Worm (Caenorhabditis elegans): ENCODE data around the gene ttr-31.
A peak's percentile ranks its signal among the peaks of the same experiment; 100 is the strongest.

The ttr-31 gene

DNA sequence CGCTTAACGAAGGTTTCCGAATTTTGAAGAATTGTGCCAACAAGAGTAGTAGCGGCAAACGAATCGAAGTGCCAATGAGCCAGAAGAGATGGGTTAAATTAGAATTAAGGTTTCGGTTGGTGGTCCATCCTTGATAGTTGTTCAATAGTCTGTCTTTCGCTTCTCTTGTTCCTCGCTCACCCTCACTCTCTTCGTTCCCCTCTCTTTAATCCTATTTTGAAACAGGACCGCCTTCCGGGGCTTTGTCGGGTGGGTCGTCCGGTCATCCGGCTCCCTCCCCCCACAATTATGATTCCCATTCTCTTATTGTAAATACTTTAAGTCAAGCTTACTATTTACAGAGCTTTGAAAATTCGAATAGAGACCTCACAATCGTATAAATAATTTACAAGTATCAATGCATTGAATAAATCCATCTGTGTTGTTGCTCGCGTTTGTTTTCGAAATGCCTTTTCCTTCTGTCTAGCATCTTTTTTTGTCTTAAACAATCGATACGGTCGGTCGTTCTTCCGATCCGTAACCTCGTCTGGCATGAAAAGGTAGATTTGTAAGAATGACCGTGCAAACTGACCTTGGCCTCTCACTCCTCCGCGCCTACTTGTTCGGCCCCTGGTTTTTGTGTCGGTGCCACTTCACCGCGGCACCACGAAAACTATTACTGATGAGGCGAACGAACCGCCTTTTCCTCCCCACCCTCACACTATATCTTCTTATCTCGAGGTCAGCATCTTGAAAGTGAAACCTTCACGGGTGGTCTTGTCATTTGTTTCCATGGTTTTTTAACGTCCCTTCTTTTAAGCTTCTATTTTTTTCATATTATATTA, 24.5 kb upstream of the ttr-31 start:
- TF ChIP-seq ztf-4 (tag; optimal IDR thresholded peaks at IDR 0.05): no peak
- TF ChIP-seq nhr-25 (tag; optimal IDR thresholded peaks at IDR 0.05): peak; percentile 12
- TF ChIP-seq blmp-1 (tag; optimal IDR thresholded peaks at IDR 0.05; ENCODE audit: insufficient read depth): peak; percentile 63
- TF ChIP-seq ceh-16 (tag; optimal IDR thresholded peaks at IDR 0.05): peak; percentile 64

DNA sequence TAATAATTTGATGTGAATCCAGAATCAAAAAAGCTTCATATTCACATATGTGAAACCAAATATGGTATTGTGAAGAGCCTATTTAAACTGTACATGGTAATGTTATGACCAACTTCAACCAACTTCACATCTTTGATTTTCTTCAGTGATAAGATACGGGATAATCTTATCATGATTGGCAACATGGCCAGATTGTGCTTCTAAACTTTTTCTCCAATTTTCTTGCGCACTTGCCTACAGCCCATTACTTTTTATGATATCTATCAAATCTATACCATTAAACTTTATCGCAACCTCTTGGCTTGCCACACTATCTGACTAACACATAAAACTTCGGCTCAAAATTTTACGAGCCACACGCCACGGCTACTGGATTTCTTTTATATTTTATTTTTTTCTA, 23.6 kb upstream of the ttr-31 start:
- TF ChIP-seq crh-2 (tag; optimal IDR thresholded peaks at IDR 0.05): no peak
- TF ChIP-seq nhr-12 (tag; optimal IDR thresholded peaks at IDR 0.05): no peak
- no peak for TF ChIP-seq lin-39 (tag; optimal IDR thresholded peaks at IDR 0.05)
- no peak for TF ChIP-seq snpc-4 (tag; optimal IDR thresholded peaks at IDR 0.05)
- TF ChIP-seq nhr-129 (tag; optimal IDR thresholded peaks at IDR 0.05): no peak
- TF ChIP-seq nhr-6 (tag; optimal IDR thresholded peaks at IDR 0.05): no peak

DNA sequence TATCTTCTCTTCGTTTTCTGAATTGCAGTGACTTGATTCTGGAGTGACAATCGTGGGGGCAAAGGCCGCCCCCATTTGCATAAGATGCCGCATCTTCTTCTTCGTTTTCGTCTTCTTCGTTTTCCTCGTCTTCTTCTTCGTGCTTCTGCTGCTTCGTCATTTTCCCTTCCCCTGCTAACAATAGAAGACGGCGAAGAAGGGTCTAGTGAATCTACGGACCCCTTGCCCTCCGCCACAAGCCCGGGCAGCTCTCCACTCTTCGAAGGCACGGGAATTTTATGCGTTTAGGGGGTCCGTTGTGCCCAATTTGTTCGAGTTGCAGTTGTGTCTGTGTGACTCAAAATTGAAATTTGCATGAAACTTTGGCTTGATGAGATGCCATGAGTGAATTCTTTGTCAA, 23.0 kb upstream of the ttr-31 start:
- TF ChIP-seq R02D3.7 (tag; optimal IDR thresholded peaks at IDR 0.05) (no peak), sma-3 (GFP tag; optimal IDR thresholded peaks at IDR 0.05) (no peak), gmeb-1 (tag; optimal IDR thresholded peaks at IDR 0.05) (no peak), nhr-129 (tag; optimal IDR thresholded peaks at IDR 0.05) (no peak), nhr-77 (tag; optimal IDR thresholded peaks at IDR 0.05) (no peak), lin-11 (tag; optimal IDR thresholded peaks at IDR 0.05) (no peak), mbf-1 (tag; optimal IDR thresholded peaks at IDR 0.05) (no peak), nhr-21 (tag; optimal IDR thresholded peaks at IDR 0.05) (no peak), mdl-1 (tag; optimal IDR thresholded peaks at IDR 0.05) (no peak), ztf-1 (GFP tag; conservative IDR thresholded peaks at IDR 0.05) (no peak), skn-1 (tag; optimal IDR thresholded peaks at IDR 0.05) (no peak), ama-1 (optimal IDR thresholded peaks at IDR 0.05) (no peak), nhr-12 (tag; optimal IDR thresholded peaks at IDR 0.05) (no peak)

ce11 chrX:11031047-11031695, 22.3 kb upstream of the ttr-31 start:
- TF ChIP-seq ama-1 (optimal IDR thresholded peaks at IDR 0.05): no peak
- TF ChIP-seq ztf-1 (GFP tag; conservative IDR thresholded peaks at IDR 0.05): no peak
- TF ChIP-seq sma-9 (GFP tag; optimal IDR thresholded peaks at IDR 0.05): peak; percentile 83
- TF ChIP-seq sma-9 (tag; optimal IDR thresholded peaks at IDR 0.05): peak; percentile 43
- TF ChIP-seq peb-1 (tag; optimal IDR thresholded peaks at IDR 0.05): peak; percentile 37
- TF ChIP-seq crh-2 (tag; optimal IDR thresholded peaks at IDR 0.05): peak; percentile 80
- peak; percentile 78 for TF ChIP-seq lin-13 (GFP tag; optimal IDR thresholded peaks at IDR 0.05)
- peak; percentile 88 for TF ChIP-seq unc-55 (GFP tag; optimal IDR thresholded peaks at IDR 0.05)
- TF ChIP-seq skn-1 (tag; optimal IDR thresholded peaks at IDR 0.05): no peak
- TF ChIP-seq ceh-16 (tag; optimal IDR thresholded peaks at IDR 0.05): peak; percentile 41
- peak; percentile 58 for TF ChIP-seq ceh-82 (tag; optimal IDR thresholded peaks at IDR 0.05)
- TF ChIP-seq R02D3.7 (tag; optimal IDR thresholded peaks at IDR 0.05): no peak
- peak; percentile 48 for TF ChIP-seq unc-62 (GFP tag; optimal IDR thresholded peaks at IDR 0.05)
- TF ChIP-seq mbf-1 (tag; optimal IDR thresholded peaks at IDR 0.05): no peak
- TF ChIP-seq ztf-11 (tag; optimal IDR thresholded peaks at IDR 0.05): no peak
- TF ChIP-seq elt-3 (tag; optimal IDR thresholded peaks at IDR 0.05): no peak
- TF ChIP-seq nhr-23 (tag; optimal IDR thresholded peaks at IDR 0.05): no peak
- TF ChIP-seq nhr-11 (tag; optimal IDR thresholded peaks at IDR 0.05): peak; percentile 32
- TF ChIP-seq zag-1 (tag; optimal IDR thresholded peaks at IDR 0.05): peak; percentile 92
- peak; percentile 92 for TF ChIP-seq egl-27 (tag; optimal IDR thresholded peaks at IDR 0.05)
- TF ChIP-seq Y55F3AM.14 (GFP tag; optimal IDR thresholded peaks at IDR 0.05): peak; percentile 83
- peak; percentile 93 for TF ChIP-seq nhr-25 (tag; optimal IDR thresholded peaks at IDR 0.05)
- TF ChIP-seq unc-39 (tag; optimal IDR thresholded peaks at IDR 0.05): peak; percentile 9
- no peak for TF ChIP-seq aly-2 (tag; optimal IDR thresholded peaks at IDR 0.05)
- peak; percentile 65 for TF ChIP-seq mab-5 (tag; optimal IDR thresholded peaks at IDR 0.05)
- TF ChIP-seq sem-4 (tag; optimal IDR thresholded peaks at IDR 0.05): peak; percentile 96
- TF ChIP-seq ZK546.5 (tag; optimal IDR thresholded peaks at IDR 0.05): peak; percentile 37
- no peak for TF ChIP-seq nhr-10 (tag; optimal IDR thresholded peaks at IDR 0.05)
- TF ChIP-seq nhr-6 (tag; optimal IDR thresholded peaks at IDR 0.05): peak; percentile 82
- TF ChIP-seq nhr-237 (tag; optimal IDR thresholded peaks at IDR 0.05): peak; percentile 22
- peak; percentile 93 for TF ChIP-seq C34F6.9 (tag; optimal IDR thresholded peaks at IDR 0.05)
- peak; percentile 93 for TF ChIP-seq sma-3 (GFP tag; optimal IDR thresholded peaks at IDR 0.05)
- TF ChIP-seq fos-1 (tag; optimal IDR thresholded peaks at IDR 0.05): peak; percentile 59
- peak; percentile 73 for TF ChIP-seq ztf-4 (tag; optimal IDR thresholded peaks at IDR 0.05)
- peak; percentile 8 for TF ChIP-seq snpc-4 (tag; optimal IDR thresholded peaks at IDR 0.05)
- TF ChIP-seq blmp-1 (tag; optimal IDR thresholded peaks at IDR 0.05; ENCODE audit: insufficient read depth): peak; percentile 52
- no peak for TF ChIP-seq nhr-12 (tag; optimal IDR thresholded peaks at IDR 0.05)
- TF ChIP-seq F13H6.1 (tag; optimal IDR thresholded peaks at IDR 0.05): peak; percentile 99
